Worm (Caenorhabditis elegans): ENCODE results near the gene best-16.

Gene best-16

ce11 chrIV:7167983-7168760, 27.5 kb downstream of the best-16 start, which contains the start of gene skr-16:
Gene skr-16 (plus strand): TSS chrIV:7168710.
- TF ChIP-seq sea-2 (GFP tag; IDR thresholded peaks at IDR 0.05) (no peak), ceh-58 (GFP tag; IDR thresholded peaks at IDR 0.05) (no peak), lin-54 (GFP tag; optimal IDR thresholded peaks at IDR 0.05) (no peak), D2030.7 (GFP tag; IDR thresholded peaks at IDR 0.05) (no peak), B0019.2 (GFP tag; conservative IDR thresholded peaks at IDR 0.05) (no peak), ztf-25 (GFP tag; IDR thresholded peaks at IDR 0.05) (no peak)

- TF ChIP-seq unc-130 (GFP tag; optimal IDR thresholded peaks at IDR 0.05), result no peak
- TF ChIP-seq hmg-1.2 (GFP tag; IDR thresholded peaks at IDR 0.05), result peak; percentile 90
These were observed 29.1 kb downstream of the best-16 start, which contains the start of gene C42D4.18 for ce11 chrIV:7166553-7166952. Gene C42D4.18 (plus strand): TSS chrIV:7166783.

- no peak for TF ChIP-seq sdz-38 (tag; optimal IDR thresholded peaks at IDR 0.05)
- peak; percentile 91 for TF ChIP-seq attf-3 (GFP tag; conservative IDR thresholded peaks at IDR 0.05)
- TF ChIP-seq cebp-1 (GFP tag; IDR thresholded peaks at IDR 0.05), result peak; percentile 43; the same call in 1 of the 2 replicates
- peak; percentile 88 for TF ChIP-seq cebp-1 (tag; optimal IDR thresholded peaks at IDR 0.05)
These were observed 29.9 kb downstream of the best-16 start, which contains the start of gene rpc-1 for ce11 chrIV:7165723-7166122. Gene rpc-1 (minus strand): TSS chrIV:7165748.

- TF ChIP-seq ztf-3 (GFP tag; optimal IDR thresholded peaks at IDR 0.05) (no peak), hrde-1 (tag; optimal IDR thresholded peaks at IDR 0.05; ENCODE audit: borderline replicate concordance) (peak; percentile 11), lag-1 (GFP tag; IDR thresholded peaks at IDR 0.05) (no peak)
These were observed 36.0 kb downstream of the best-16 start for ce11 chrIV:7159586-7159985.

- no peak for TF ChIP-seq cebp-1 (GFP tag; IDR thresholded peaks at IDR 0.05)
- TF ChIP-seq cebp-1 (tag; optimal IDR thresholded peaks at IDR 0.05), result no peak
- TF ChIP-seq fkh-3 (tag; optimal IDR thresholded peaks at IDR 0.05), result no peak
- no peak for TF ChIP-seq C06A6.2 (GFP tag; conservative IDR thresholded peaks at IDR 0.05)
- no peak for TF ChIP-seq ztf-28 (GFP tag; IDR thresholded peaks at IDR 0.05)
- no peak for TF ChIP-seq T26A5.8 (tag; optimal IDR thresholded peaks at IDR 0.05)
- TF ChIP-seq dpl-1 (GFP tag; optimal IDR thresholded peaks at IDR 0.05), result no peak
- TF ChIP-seq Y53F4B.3 (GFP tag; IDR thresholded peaks at IDR 0.05), result no peak
- TF ChIP-seq B0336.3 (GFP tag; IDR thresholded peaks at IDR 0.05), result no peak
- no peak for TF ChIP-seq ztf-18 (tag; optimal IDR thresholded peaks at IDR 0.05)
These were observed 37.5 kb downstream of the best-16 start for ce11 chrIV:7158161-7158560.

- no peak for TF ChIP-seq B0035.1 (tag; optimal IDR thresholded peaks at IDR 0.05)
- TF ChIP-seq zim-3 (tag; optimal IDR thresholded peaks at IDR 0.05), result no peak
- TF ChIP-seq K11D2.4 (GFP tag; IDR thresholded peaks at IDR 0.05), result no peak
- no peak for TF ChIP-seq F57A8.1 (GFP tag; optimal IDR thresholded peaks at IDR 0.05)
- no peak for TF ChIP-seq lin-40 (tag; optimal IDR thresholded peaks at IDR 0.05)
- TF ChIP-seq ztf-3 (GFP tag; optimal IDR thresholded peaks at IDR 0.05), result no peak
- no peak for TF ChIP-seq let-526 (GFP tag; IDR thresholded peaks at IDR 0.05)
- no peak for TF ChIP-seq madf-3 (GFP tag; IDR thresholded peaks at IDR 0.05)
- no peak for TF ChIP-seq attf-3 (GFP tag; conservative IDR thresholded peaks at IDR 0.05)
- no peak for TF ChIP-seq ceh-58 (GFP tag; IDR thresholded peaks at IDR 0.05)
- TF ChIP-seq dpff-1 (tag; optimal IDR thresholded peaks at IDR 0.05), result no peak
These were observed 39.3 kb downstream of the best-16 start, which contains the start of gene maph-9 for ce11 chrIV:7156356-7156755. Gene maph-9 (plus strand): TSS chrIV:7156628.

Data from whole organism, young adult.